Worm (Caenorhabditis elegans) whole organism, L1 larva: Measurements from ENCODE around the gene R09E10.5.

Experiments
- C04F5.9 ChIP-seq: sonication (generic microtip); optimal IDR thresholded peaks from 2 replicates; lab custom pipeline; 2016; ENCODE audit warnings: missing genetic modification characterization, missing compliant biosample characterization
- C16A3.4 ChIP-seq: fragments of 150-350 bp; optimal IDR thresholded peaks from 2 replicates; lab custom pipeline; 2014; ENCODE audit warnings: missing biosample characterization, missing genetic modification characterization
- C34B4.2 ChIP-seq: sonication (generic microtip); optimal IDR thresholded peaks from 2 replicates; lab custom pipeline; 2017; ENCODE audit warnings: mild to moderate bottlenecking, missing genetic modification characterization, missing compliant biosample characterization
- F16B12.6 ChIP-seq: fragments of 150-350 bp; optimal IDR thresholded peaks from 2 replicates; lab custom pipeline; 2014; ENCODE audit warnings: missing biosample characterization, missing genetic modification characterization
- aha-1 ChIP-seq: fragments of 150-350 bp; optimal IDR thresholded peaks from 2 replicates; lab custom pipeline; 2014; ENCODE audit warnings: missing biosample characterization, missing genetic modification characterization
- ama-1 ChIP-seq: fragments of 150-350 bp; optimal IDR thresholded peaks from 2 replicates; lab custom pipeline; 2014
- blmp-1 ChIP-seq: fragments of 150-350 bp; optimal IDR thresholded peaks from 2 replicates; lab custom pipeline; 2014; ENCODE audit warnings: missing biosample characterization, missing genetic modification characterization
- ceh-8 ChIP-seq: fragments of 200-800 bp; sonication (Bioruptor generic); optimal IDR thresholded peaks from 2 replicates; lab custom pipeline; 2018; ENCODE audit warnings: mild to moderate bottlenecking, missing genetic modification characterization, moderate library complexity, missing compliant biosample characterization
- ceh-88 ChIP-seq: fragments of 200-800 bp; sonication (Bioruptor generic); IDR thresholded peaks from 2 replicates; pipeline ENCODE4 v1.3.6; 2022; ENCODE audit warnings: missing genetic modification characterization, missing compliant biosample characterization
- ces-1 ChIP-seq: fragments of 150-350 bp; optimal IDR thresholded peaks from 2 replicates; lab custom pipeline; 2014; ENCODE audit warnings: missing biosample characterization, missing genetic modification reagents, missing genetic modification characterization
- efl-1 ChIP-seq, 4 experiments: fragments of 150-350 bp; optimal IDR thresholded peaks in 3 of 4; peaks in 1 of 4; 1 replicate in 1 of 4; 2 replicates in 3 of 4; lab custom pipeline; 2014; ENCODE audit warnings: missing biosample characterization in 2 of 4, missing genetic modification characterization in 2 of 4, missing genetic modification reagents in 2 of 4
- elt-2 ChIP-seq: sonication (generic microtip); optimal IDR thresholded peaks from 2 replicates; lab custom pipeline; 2016; ENCODE audit warnings: missing genetic modification characterization, mild to moderate bottlenecking, inconsistent platforms, missing compliant biosample characterization, missing genetic modification reagents
- fkh-4 ChIP-seq: sonication (generic microtip); optimal IDR thresholded peaks from 2 replicates; lab custom pipeline; 2016; ENCODE audit warnings: missing compliant biosample characterization, missing genetic modification characterization, borderline replicate concordance
- fos-1 ChIP-seq: fragments of 150-350 bp; optimal IDR thresholded peaks from 2 replicates; lab custom pipeline; 2014; ENCODE audit warnings: missing biosample characterization, missing genetic modification characterization
- grh-1 ChIP-seq: fragments of 200-800 bp; sonication (Bioruptor generic); IDR thresholded peaks from 2 replicates; pipeline ENCODE4 v1.3.6; 2022; ENCODE audit warnings: missing genetic modification reagents, missing genetic modification characterization, missing compliant biosample characterization
- hpl-2 ChIP-seq: fragments of 150-350 bp; optimal IDR thresholded peaks from 2 replicates; lab custom pipeline; 2014; ENCODE audit warnings: missing biosample characterization, missing genetic modification reagents, missing genetic modification characterization
- isw-1 ChIP-seq: fragments of 200-800 bp; sonication (Bioruptor generic); IDR thresholded peaks from 2 replicates; pipeline ENCODE4 v1.3.6; 2022; ENCODE audit warnings: missing genetic modification characterization, missing compliant biosample characterization
- lin-13 ChIP-seq: fragments of 150-350 bp; optimal IDR thresholded peaks from 2 replicates; lab custom pipeline; 2014; ENCODE audit warnings: missing biosample characterization, missing genetic modification reagents, missing genetic modification characterization
- lin-15B ChIP-seq: fragments of 150-350 bp; sonication (generic microtip); optimal IDR thresholded peaks from 3 replicates; lab custom pipeline; 2014; ENCODE audit warnings: missing biosample characterization, missing genetic modification characterization
- lir-3 ChIP-seq: sonication (generic microtip); optimal IDR thresholded peaks from 2 replicates; lab custom pipeline; 2016; ENCODE audit warnings: mild to moderate bottlenecking, missing genetic modification characterization, moderate library complexity, missing compliant biosample characterization; ENCODE audit not compliant: poor library complexity
- lsy-2 ChIP-seq, 2 experiments: fragments of 150-350 bp; optimal IDR thresholded peaks; 2 replicates each; lab custom pipeline; 2014; ENCODE audit warnings: missing biosample characterization in 2 of 2, missing genetic modification characterization in 2 of 2
- mef-2 ChIP-seq: fragments of 150-350 bp; optimal IDR thresholded peaks from 2 replicates; lab custom pipeline; 2014; ENCODE audit warnings: missing biosample characterization, missing genetic modification characterization
- mep-1 ChIP-seq: fragments of 150-350 bp; optimal IDR thresholded peaks from 2 replicates; lab custom pipeline; 2014; ENCODE audit warnings: missing biosample characterization, missing genetic modification characterization
- nhr-19 ChIP-seq: fragments of 200-800 bp; sonication (Bioruptor generic); conservative IDR thresholded peaks from 2 replicates; pipeline ENCODE4 v1.3.6; 2022; ENCODE audit warnings: missing genetic modification characterization, missing compliant biosample characterization
- nhr-47 ChIP-seq: sonication (generic microtip); optimal IDR thresholded peaks from 2 replicates; lab custom pipeline; 2016; ENCODE audit warnings: mild to moderate bottlenecking, missing genetic modification characterization, moderate library complexity, missing compliant biosample characterization
- nhr-76 ChIP-seq: sonication (generic microtip); optimal IDR thresholded peaks from 2 replicates; lab custom pipeline; 2017; ENCODE audit warnings: missing biosample characterization, missing genetic modification characterization
- nhr-84 ChIP-seq: sonication (generic microtip); optimal IDR thresholded peaks from 2 replicates; lab custom pipeline; 2017; ENCODE audit warnings: missing biosample characterization, missing genetic modification characterization
- pag-3 ChIP-seq: sonication (generic microtip); optimal IDR thresholded peaks from 2 replicates; lab custom pipeline; 2017; ENCODE audit warnings: missing genetic modification characterization, mild to moderate bottlenecking, missing compliant biosample characterization, antibody characterized with exemption, borderline replicate concordance; ENCODE audit not compliant: insufficient read depth
- pqm-1 ChIP-seq: sonication (generic microtip); optimal IDR thresholded peaks from 3 replicates; lab custom pipeline; 2017; ENCODE audit warnings: missing biosample characterization, missing genetic modification characterization
- rnt-1 ChIP-seq: sonication (generic microtip); optimal IDR thresholded peaks from 2 replicates; lab custom pipeline; 2016; ENCODE audit warnings: mild to moderate bottlenecking, missing genetic modification characterization, moderate library complexity, missing compliant biosample characterization
- skn-1 ChIP-seq: fragments of 150-350 bp; optimal IDR thresholded peaks from 2 replicates; lab custom pipeline; 2014; ENCODE audit warnings: missing biosample characterization, missing genetic modification characterization
- sptf-1 ChIP-seq: fragments of 150-350 bp; optimal IDR thresholded peaks from 2 replicates; lab custom pipeline; 2014; ENCODE audit warnings: missing biosample characterization, missing genetic modification characterization
- swsn-7 ChIP-seq: sonication (generic microtip); optimal IDR thresholded peaks from 2 replicates; lab custom pipeline; 2016; ENCODE audit warnings: missing genetic modification characterization, missing compliant biosample characterization
- tlp-1 ChIP-seq: fragments of 150-350 bp; optimal IDR thresholded peaks from 2 replicates; lab custom pipeline; 2014; ENCODE audit warnings: missing biosample characterization, missing genetic modification characterization
- unc-130 ChIP-seq: fragments of 150-350 bp; optimal IDR thresholded peaks from 2 replicates; lab custom pipeline; 2017; ENCODE audit warnings: missing biosample characterization, missing genetic modification characterization, inconsistent platforms
- unc-30 ChIP-seq: sonication (generic microtip); optimal IDR thresholded peaks from 2 replicates; lab custom pipeline; 2017; ENCODE audit warnings: missing biosample characterization, missing genetic modification characterization
- unc-62 ChIP-seq: fragments of 150-350 bp; optimal IDR thresholded peaks from 2 replicates; lab custom pipeline; 2014; ENCODE audit warnings: missing biosample characterization, missing genetic modification reagents, missing genetic modification characterization
- vab-15 ChIP-seq: sonication (generic microtip); optimal IDR thresholded peaks from 2 replicates; lab custom pipeline; 2017; ENCODE audit warnings: missing genotype, mild to moderate bottlenecking, missing genetic modification characterization, missing compliant biosample characterization
- xbp-1 ChIP-seq: sonication (generic microtip); optimal IDR thresholded peaks from 2 replicates; lab custom pipeline; 2016; ENCODE audit warnings: missing genetic modification characterization, missing compliant biosample characterization
- zag-1 ChIP-seq: fragments of 150-350 bp; optimal IDR thresholded peaks from 2 replicates; lab custom pipeline; 2014; ENCODE audit warnings: missing biosample characterization, missing genetic modification characterization
- zip-4 ChIP-seq: fragments of 200-800 bp; sonication (Bioruptor generic); optimal IDR thresholded peaks from 2 replicates; lab custom pipeline; 2018; ENCODE audit warnings: mild to moderate bottlenecking, missing genetic modification characterization, moderate library complexity, missing compliant biosample characterization
- ztf-11 ChIP-seq, 2 experiments: sonication (generic microtip); optimal IDR thresholded peaks; 2 replicates each; lab custom pipeline; 2016 to 2017; ENCODE audit warnings: missing genetic modification characterization in 2 of 2, missing biosample characterization in 1 of 2, missing compliant biosample characterization in 1 of 2

Gene R09E10.5

DNA sequence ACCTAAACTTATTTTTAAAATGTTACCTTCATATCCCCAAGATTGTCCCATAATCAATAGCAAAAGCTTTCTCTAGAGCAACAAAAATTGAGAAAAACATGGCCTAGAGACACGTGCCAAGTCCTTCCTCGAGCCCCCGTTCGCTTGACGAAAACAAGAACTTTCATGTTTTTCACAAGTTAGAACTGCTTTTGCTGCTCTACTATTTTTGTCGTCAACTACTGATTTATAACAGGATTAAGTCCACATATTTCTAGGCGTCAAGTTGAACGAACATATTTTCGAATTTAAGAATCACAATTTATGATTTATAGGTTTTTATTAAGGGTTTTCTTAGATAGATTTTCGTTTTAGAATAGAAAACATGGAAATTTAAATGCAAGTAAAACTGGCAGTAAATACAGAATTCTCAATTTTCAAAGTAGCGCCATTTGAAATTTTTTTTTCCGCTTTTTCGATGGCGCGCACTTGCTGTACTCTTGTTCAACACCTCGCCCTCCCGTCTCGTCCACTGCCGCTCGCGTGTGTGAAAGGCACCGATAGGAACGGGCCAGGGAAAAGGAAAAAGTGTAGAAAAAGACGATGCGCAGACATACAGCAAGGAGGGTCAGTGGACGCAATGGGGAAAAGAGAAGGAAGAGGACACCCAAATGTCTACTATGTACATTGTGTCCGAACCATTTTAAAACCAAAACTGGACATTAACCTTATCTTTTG lies 17.8 kb downstream of the R09E10.5 start, which contains the start of gene rad-51 (continued):
- TF ChIP-seq elt-2 = peak; percentile 25
- TF ChIP-seq vab-15 = no peak
- no peak; the same call in 1 of the 2 replicates for TF ChIP-seq nhr-19
- no peak for TF ChIP-seq F16B12.6 (tag; lab: Kevin White, UChicago)
- peak; percentile 42 for TF ChIP-seq swsn-7
- no peak for TF ChIP-seq nhr-76 (tag; lab: Kevin White, UChicago)
- TF ChIP-seq lin-15B (tag; lab: Kevin White, UChicago) = peak; percentile 69
- no peak for TF ChIP-seq ztf-11 (tag; optimal IDR thresholded peaks at IDR 0.05; lab: Kevin White, UChicago)
- no peak for TF ChIP-seq zip-4 (GFP tag; lab: Kevin White, UChicago)
- peak; percentile 48 for TF ChIP-seq blmp-1 (tag; lab: Kevin White, UChicago)
- TF ChIP-seq xbp-1 (tag; lab: Kevin White, UChicago) = peak; percentile 45
- TF ChIP-seq C16A3.4 (tag; lab: Kevin White, UChicago) = peak; percentile 39
- no peak for TF ChIP-seq nhr-84
- peak; percentile 16 for TF ChIP-seq ceh-8 (GFP tag; lab: Kevin White, UChicago)
- no peak for TF ChIP-seq grh-1
- no peak for TF ChIP-seq tlp-1 (tag; lab: Kevin White, UChicago)
- TF ChIP-seq rnt-1 (tag; lab: Kevin White, UChicago) = peak; percentile 59
- peak; percentile 10 for TF ChIP-seq lin-13 (GFP tag; lab: Kevin White, UChicago)
- TF ChIP-seq C04F5.9 (tag; lab: Kevin White, UChicago) = no peak
- no peak for TF ChIP-seq fos-1 (tag; lab: Kevin White, UChicago)
- no peak for TF ChIP-seq ces-1
- TF ChIP-seq mef-2 (tag; lab: Kevin White, UChicago) = no peak
- no peak for TF ChIP-seq aha-1 (tag; lab: Kevin White, UChicago)
- TF ChIP-seq C34B4.2 = no peak
- TF ChIP-seq unc-130 (tag; lab: Kevin White, UChicago) = no peak
- TF ChIP-seq isw-1 (GFP tag; lab: Robert Waterston, UW) = peak; percentile 24; the same call in 1 of the 2 replicates
- TF ChIP-seq sptf-1 = no peak
- TF ChIP-seq unc-62 = no peak
- peak; percentile 5 for TF ChIP-seq lir-3 (tag; lab: Kevin White, UChicago)
- TF ChIP-seq unc-30 (tag; lab: Kevin White, UChicago) = no peak
- TF ChIP-seq skn-1 (tag; lab: Kevin White, UChicago) = peak; percentile 46
- peak; percentile 34 for TF ChIP-seq pag-3
- TF ChIP-seq mep-1 (tag; lab: Kevin White, UChicago) = peak; percentile 80
- TF ChIP-seq, all 84 proteins: peak for 32

DNA sequence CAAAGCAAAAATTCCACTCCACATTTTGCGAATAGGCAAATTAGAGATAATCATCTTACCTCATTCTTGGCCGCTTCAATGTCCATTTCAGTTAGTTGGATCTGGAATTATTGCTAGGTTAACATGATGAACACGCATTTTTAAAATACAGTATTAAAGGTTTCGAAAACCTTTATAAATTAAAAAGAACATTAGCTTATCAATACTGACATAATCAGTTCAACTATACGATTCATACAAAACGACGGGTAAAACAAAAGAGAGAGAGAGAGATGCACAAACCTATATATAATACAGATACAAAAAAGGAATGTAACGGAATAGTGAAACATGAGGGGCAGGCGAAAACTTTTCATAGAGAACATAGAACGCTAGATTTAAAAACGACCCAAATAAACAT lies 20.6 kb downstream of the R09E10.5 start, which contains the start of gene thk-1:
Gene thk-1, minus strand, starts transcription at position 101 of the 400 bp plus-strand sequence.
- TF ChIP-seq fkh-4 (tag; lab: Kevin White, UChicago) (no peak), nhr-47 (tag; lab: Kevin White, UChicago) (no peak), hpl-2 (GFP tag; lab: Kevin White, UChicago) (no peak), ceh-88 (no peak), sptf-1 (no peak), swsn-7 (no peak), zag-1 (tag; lab: Kevin White, UChicago) (no peak), tlp-1 (tag; lab: Kevin White, UChicago) (no peak), pqm-1 (no peak), C16A3.4 (tag; lab: Kevin White, UChicago) (no peak), lsy-2 (tag; optimal IDR thresholded peaks at IDR 0.05; lab: Kevin White, UChicago) (no peak), unc-30 (tag; lab: Kevin White, UChicago) (no peak), efl-1 (optimal IDR thresholded peaks at IDR 0.05; lab: Kevin White, UChicago) (no peak), efl-1 (GFP tag; optimal IDR thresholded peaks at IDR 0.05 in 1 of 2; lab: Kevin White, UChicago) (no peak), lin-13 (GFP tag; lab: Kevin White, UChicago) (no peak), ama-1 (lab: Kevin White, UChicago) (no peak)
